Fruit fly (Drosophila melanogaster) whole organism, prepupa: ENCODE measurements around the gene CG9166.

Source experiments
- CG16779 ChIP-seq: fragments of 200-800 bp; sonication (Bioruptor generic); optimal IDR thresholded peaks from 3 replicates; lab custom pipeline; 2017; ENCODE audit warnings: missing biosample characterization, mild to moderate bottlenecking, missing genetic modification characterization
- CG31627 ChIP-seq: fragments of 200-800 bp; sonication (Bioruptor generic); optimal IDR thresholded peaks from 3 replicates; lab custom pipeline; 2016; ENCODE audit warnings: missing biosample characterization, missing genetic modification characterization
- CG32006 ChIP-seq: fragments of 200-800 bp; sonication (Bioruptor generic); optimal IDR thresholded peaks from 3 replicates; lab custom pipeline; 2017; ENCODE audit warnings: missing biosample characterization, mild to moderate bottlenecking, missing genetic modification characterization
- Sox15 ChIP-seq: fragments of 200-800 bp; sonication (Bioruptor generic); optimal IDR thresholded peaks from 3 replicates; lab custom pipeline; 2016; ENCODE audit warnings: missing biosample characterization, missing genetic modification characterization
- dsx ChIP-seq: fragments of 200-800 bp; optimal IDR thresholded peaks from 3 replicates; lab custom pipeline; 2019; ENCODE audit warnings: missing biosample characterization, mild to moderate bottlenecking, missing genetic modification characterization, moderate library complexity; ENCODE audit not compliant: poor library complexity, severe bottlenecking
- net ChIP-seq: fragments of 200-800 bp; sonication (Bioruptor generic); optimal IDR thresholded peaks from 3 replicates; lab custom pipeline; 2016; ENCODE audit warnings: missing biosample characterization, missing genetic modification characterization

DNA sequence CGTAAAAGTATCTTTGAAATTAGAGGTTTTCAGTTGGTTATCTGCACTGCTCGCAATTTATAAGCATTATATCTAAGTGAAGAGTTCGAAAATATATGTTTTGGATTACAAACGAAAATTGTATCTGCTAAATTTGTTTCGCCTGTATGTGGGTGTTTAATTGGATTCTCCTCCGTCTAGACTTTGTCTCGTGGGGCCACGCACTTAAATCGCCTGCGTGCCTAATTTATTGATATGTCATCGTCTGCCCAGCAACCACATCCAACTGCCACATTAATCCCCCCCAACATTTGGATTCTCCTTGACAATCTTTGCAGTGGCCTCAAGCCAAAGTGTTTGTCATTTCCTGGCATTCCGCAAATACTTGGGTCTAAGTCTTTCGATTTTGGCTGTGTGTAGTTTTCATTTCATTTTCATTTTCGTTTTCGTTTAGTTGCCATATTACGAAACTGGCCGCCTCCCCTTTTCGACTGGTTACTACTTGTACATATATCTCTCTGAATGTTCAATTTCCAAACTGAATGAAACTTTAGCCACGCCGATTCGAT, 27.3 kb downstream of the CG9166 start:
- TF ChIP-seq CG32006 (peak; percentile 34), dsx (GFP tag; lab: Kevin White, UChicago) (no peak), net (GFP tag; lab: Kevin White, UChicago) (no peak), Sox15 (GFP tag; lab: Kevin White, UChicago) (no peak), CG31627 (no peak), CG16779 (no peak)
